Fruit fly (Drosophila melanogaster) Kc167 (cell line): ENCODE measurements around the gene NTPase.

Experiments used
- Myc ChIP-seq: fragments of >200 bp; optimal IDR thresholded peaks from 2 replicates; lab custom pipeline; 2017; ENCODE audit warnings: missing external identifiers
- Sin3A ChIP-seq: fragments of >200 bp; optimal IDR thresholded peaks from 2 replicates; lab custom pipeline; 2018; ENCODE audit warnings: missing external identifiers
- h ChIP-seq: fragments of >200 bp; optimal IDR thresholded peaks from 3 replicates; lab custom pipeline; 2018; ENCODE audit warnings: missing external identifiers
- insv ChIP-seq: fragments of >200 bp; optimal IDR thresholded peaks from 3 replicates; lab custom pipeline; 2018; ENCODE audit warnings: missing external identifiers
- psq ChIP-seq: fragments of >200 bp; optimal IDR thresholded peaks from 2 replicates; lab custom pipeline; 2017; ENCODE audit warnings: missing external identifiers
- ttk ChIP-seq: sonication (Bioruptor generic); optimal IDR thresholded peaks from 2 replicates; lab custom pipeline; 2017; ENCODE audit warnings: missing external identifiers

The NTPase gene

dm6 chr2L:2884683-2885502 is 757 bp downstream of the NTPase start:
- no peak for TF ChIP-seq ttk (lab: Kevin White, UChicago)
- no peak for TF ChIP-seq h (lab: Kevin White, UChicago)
- no peak for TF ChIP-seq psq (lab: Kevin White, UChicago)
- TF ChIP-seq insv (lab: Kevin White, UChicago): no peak
- no peak for TF ChIP-seq Myc (lab: Kevin White, UChicago)
- TF ChIP-seq Sin3A: no peak

dm6 chr2L:2883703-2884294 is 1.9 kb downstream of the NTPase start:
- TF ChIP-seq insv (lab: Kevin White, UChicago) (no peak), ttk (lab: Kevin White, UChicago) (no peak)

dm6 chr2L:2882968-2883702 is 2.5 kb downstream of the NTPase start:
- no peak for TF ChIP-seq h (lab: Kevin White, UChicago)
- TF ChIP-seq insv (lab: Kevin White, UChicago): no peak
- TF ChIP-seq psq (lab: Kevin White, UChicago): no peak
- TF ChIP-seq Sin3A: no peak
- TF ChIP-seq Myc (lab: Kevin White, UChicago): no peak
- no peak for TF ChIP-seq ttk (lab: Kevin White, UChicago)

dm6 chr2L:2878859-2879258 is 6.8 kb downstream of the NTPase start, which contains the start of gene RabGGTb:
RabGGTb (plus strand) TSS chr2L:2879112.
- TF ChIP-seq insv (lab: Kevin White, UChicago) (no peak), h (lab: Kevin White, UChicago) (no peak), psq (lab: Kevin White, UChicago) (no peak), Sin3A (no peak), ttk (lab: Kevin White, UChicago) (no peak), Myc (lab: Kevin White, UChicago) (no peak)

dm6 chr2L:2878188-2878587 is 7.5 kb downstream of the NTPase start, which contains the start of the genes Prx6a and Sbat:
Prx6a (minus strand) TSS chr2L:2878232.
Sbat (plus strand) TSS chr2L:2878344.
- TF ChIP-seq Sin3A: no peak
- TF ChIP-seq ttk (lab: Kevin White, UChicago): no peak
- TF ChIP-seq insv (lab: Kevin White, UChicago): no peak
- no peak for TF ChIP-seq h (lab: Kevin White, UChicago)
- no peak for TF ChIP-seq Myc (lab: Kevin White, UChicago)

- TF ChIP-seq ttk (lab: Kevin White, UChicago) (no peak), Myc (lab: Kevin White, UChicago) (no peak), psq (lab: Kevin White, UChicago) (no peak), insv (lab: Kevin White, UChicago) (no peak), h (lab: Kevin White, UChicago) (no peak), Sin3A (no peak)
Measured at dm6 chr2L:2874542-2875194, 11.0 kb downstream of the NTPase start, which contains the start of gene CG8814. CG8814 (plus strand) TSS chr2L:2874890.

- no peak for TF ChIP-seq h (lab: Kevin White, UChicago)
- no peak for TF ChIP-seq Sin3A
- TF ChIP-seq psq (lab: Kevin White, UChicago): no peak
- no peak for TF ChIP-seq Myc (lab: Kevin White, UChicago)
- TF ChIP-seq ttk (lab: Kevin White, UChicago): no peak
- no peak for TF ChIP-seq insv (lab: Kevin White, UChicago)
Measured at dm6 chr2L:2874185-2874541, 11.5 kb downstream of the NTPase start, which contains the start of gene Ifrd1. Ifrd1 (minus strand) TSS chr2L:2874489.

dm6 chr2L:2873729-2874127 is 11.9 kb downstream of the NTPase start:
- no peak for TF ChIP-seq h (lab: Kevin White, UChicago)
- TF ChIP-seq Myc (lab: Kevin White, UChicago): no peak
- TF ChIP-seq Sin3A: no peak
- TF ChIP-seq insv (lab: Kevin White, UChicago): no peak

- TF ChIP-seq ttk (lab: Kevin White, UChicago) (no peak), insv (lab: Kevin White, UChicago) (no peak), Myc (lab: Kevin White, UChicago) (no peak), Sin3A (no peak), psq (lab: Kevin White, UChicago) (no peak), h (lab: Kevin White, UChicago) (no peak)
Measured at dm6 chr2L:2872968-2873728, 12.5 kb downstream of the NTPase start.

- TF ChIP-seq ttk (lab: Kevin White, UChicago): no peak
- TF ChIP-seq h (lab: Kevin White, UChicago): no peak
- TF ChIP-seq Sin3A: no peak
- TF ChIP-seq Myc (lab: Kevin White, UChicago): no peak
- TF ChIP-seq insv (lab: Kevin White, UChicago): no peak
- TF ChIP-seq psq (lab: Kevin White, UChicago): no peak
Measured at dm6 chr2L:2872309-2872932, 13.2 kb downstream of the NTPase start.
